Worm (Caenorhabditis elegans) whole organism, L4/young adult: ENCODE measurements around the gene grsp-3.

ENCODE experiments used
- W03F9.2 ChIP-seq: fragments of 150-350 bp; optimal IDR thresholded peaks from 2 replicates; lab custom pipeline; 2014; ENCODE audit warnings: missing biosample characterization, missing genetic modification characterization
- dao-5 ChIP-seq: sonication (generic microtip); optimal IDR thresholded peaks from 2 replicates; lab custom pipeline; 2016; ENCODE audit warnings: missing genotype, missing genetic modification characterization, moderate library complexity, missing compliant biosample characterization
- him-1 ChIP-seq: sonication (generic microtip); optimal IDR thresholded peaks from 2 replicates; lab custom pipeline; 2016; ENCODE audit warnings: missing genotype, missing genetic modification reagents, missing genetic modification characterization, missing compliant biosample characterization

DNA sequence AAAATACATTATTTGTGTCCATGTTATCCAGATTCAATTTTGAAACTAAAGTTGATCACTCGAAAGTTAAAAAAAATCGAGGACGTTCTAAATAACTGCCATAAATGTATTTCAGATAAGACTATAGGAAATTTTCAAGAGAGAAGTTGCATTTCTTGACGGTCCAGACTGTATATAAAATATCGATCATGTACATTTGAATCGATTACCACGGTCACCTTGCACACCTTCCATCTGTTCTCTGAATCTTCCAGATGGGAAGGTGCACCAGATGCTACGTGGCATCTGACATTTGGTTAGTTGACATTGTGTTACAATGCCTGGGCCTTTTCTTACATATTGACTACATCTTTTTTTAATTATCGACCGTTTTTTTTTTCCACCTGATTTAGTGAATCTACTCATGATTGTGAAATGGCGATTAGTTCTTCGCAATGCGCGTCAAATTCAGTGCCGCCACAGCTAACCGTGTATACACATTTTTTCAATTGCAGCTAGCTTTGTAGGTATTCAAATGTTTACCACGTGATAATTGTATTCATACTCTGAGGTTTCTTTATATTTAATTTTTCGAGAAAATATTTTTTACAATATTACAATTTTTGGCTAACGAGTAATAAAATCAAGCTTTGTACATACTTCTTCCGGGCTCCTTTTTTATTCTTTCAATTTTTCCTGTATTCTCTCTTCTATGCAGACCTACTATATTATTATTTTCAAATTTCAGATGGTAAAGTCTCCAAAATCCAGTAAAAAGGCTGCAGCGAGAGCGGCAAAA is 36.4 kb upstream of the grsp-3 start, which contains the start of gene skr-16:
- TF ChIP-seq him-1 (tag; lab: Kevin White, UChicago) (no peak), dao-5 (tag; lab: Kevin White, UChicago) (no peak), W03F9.2 (tag; lab: Kevin White, UChicago) (no peak)
